Worm (Caenorhabditis elegans) whole organism, L3 larva: Measurements from ENCODE around the gene srh-222.

Experiments
- aly-2 ChIP-seq: fragments of 150-350 bp; optimal IDR thresholded peaks from 2 replicates; lab custom pipeline; 2014; ENCODE audit warnings: missing biosample characterization, missing genetic modification characterization
- ama-1 ChIP-seq: fragments of 150-350 bp; optimal IDR thresholded peaks from 2 replicates; lab custom pipeline; 2018
- ceh-82 ChIP-seq: fragments of 150-350 bp; optimal IDR thresholded peaks from 2 replicates; lab custom pipeline; 2014; ENCODE audit warnings: missing biosample characterization, missing genetic modification characterization
- elt-2 ChIP-seq: sonication (generic microtip); optimal IDR thresholded peaks from 2 replicates; lab custom pipeline; 2016; ENCODE audit warnings: missing genetic modification reagents, mild to moderate bottlenecking, missing genetic modification characterization, missing compliant biosample characterization
- elt-3 ChIP-seq, 3 experiments: fragments of 150-350 bp in 1 of 3; sonication (generic microtip) in 2 of 3; optimal IDR thresholded peaks; 2 replicates in 2 of 3; 4 replicates in 1 of 3; lab custom pipeline; 2014 to 2017; ENCODE audit warnings: missing biosample characterization in 3 of 3, missing genetic modification characterization in 3 of 3
- nhr-237 ChIP-seq: fragments of 150-350 bp; optimal IDR thresholded peaks from 2 replicates; lab custom pipeline; 2014; ENCODE audit warnings: missing biosample characterization, missing genetic modification characterization
- nhr-77 ChIP-seq: fragments of 150-350 bp; optimal IDR thresholded peaks from 2 replicates; lab custom pipeline; 2014; ENCODE audit warnings: missing biosample characterization, missing genetic modification characterization
- sea-2 ChIP-seq: fragments of 150-350 bp; sonication (generic microtip); optimal IDR thresholded peaks from 4 replicates; lab custom pipeline; 2014; ENCODE audit warnings: missing biosample characterization, missing genetic modification reagents, missing genetic modification characterization
- zag-1 ChIP-seq: fragments of 150-350 bp; optimal IDR thresholded peaks from 2 replicates; lab custom pipeline; 2014; ENCODE audit warnings: missing biosample characterization, missing genetic modification characterization

DNA sequence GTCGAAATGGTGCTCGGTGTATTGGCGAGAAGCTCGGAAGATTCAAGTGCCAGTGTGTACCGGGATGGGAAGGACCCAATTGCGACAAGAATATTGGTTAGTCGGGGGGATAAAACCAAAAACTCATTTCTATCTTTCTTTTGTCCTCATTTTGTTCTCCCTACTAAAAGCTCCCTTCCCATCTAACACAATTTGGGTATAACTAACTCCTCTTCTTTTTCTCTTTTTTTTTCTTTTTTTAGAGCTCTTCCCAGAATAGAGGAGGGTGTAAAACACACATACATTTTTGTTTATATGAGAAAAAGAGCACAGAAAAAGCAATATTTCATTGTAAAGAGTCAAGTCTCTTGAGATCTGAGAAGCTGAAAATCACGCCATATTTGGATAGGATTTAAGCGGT, 25.5 kb downstream of the srh-222 start:
- TF ChIP-seq aly-2 (no peak), nhr-237 (no peak), nhr-77 (tag; lab: Kevin White, UChicago) (no peak), elt-3 (tag; optimal IDR thresholded peaks at IDR 0.05; lab: Kevin White, UChicago) (no peak), zag-1 (tag; lab: Kevin White, UChicago) (no peak), ceh-82 (tag; lab: Kevin White, UChicago) (no peak), sea-2 (GFP tag; lab: Kevin White, UChicago) (no peak), elt-2 (tag; lab: Kevin White, UChicago) (no peak), ama-1 (lab: Kevin White, UChicago) (no peak)
